Fruit fly (Drosophila melanogaster) S2 (cell line): Measurements from ENCODE around the gene CG32248.

ENCODE experiments used
- CG8478 ChIP-seq: fragments of >200 bp; optimal IDR thresholded peaks from 2 replicates; lab custom pipeline; 2018
- CTCF ChIP-seq, 2 experiments: fragments of >200 bp; optimal IDR thresholded peaks; 2 replicates each; lab custom pipeline; 2018

DNA sequence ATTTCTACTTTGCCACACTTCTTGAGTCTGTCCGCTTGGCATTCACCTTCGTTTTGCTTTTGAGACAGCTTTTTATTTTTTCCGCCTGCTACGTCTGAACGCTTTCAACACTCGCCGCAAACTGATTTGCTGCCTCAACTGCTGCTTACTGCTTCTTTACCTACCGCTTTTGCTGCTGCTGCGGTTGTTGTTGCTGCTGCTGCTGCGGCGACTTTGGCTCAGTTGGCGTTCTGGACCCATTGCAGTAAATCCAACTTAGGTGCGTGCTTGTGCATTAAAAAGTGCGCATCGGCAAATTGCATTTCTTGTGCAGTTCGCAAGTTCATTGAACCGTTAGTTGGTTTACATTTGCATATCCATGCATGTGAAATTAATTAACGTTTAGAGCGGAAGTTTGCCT lies 36.8 kb downstream of the CG32248 start, which contains the start of gene NT1:
- TF ChIP-seq CG8478 (lab: Kevin White, UChicago) (no peak), CTCF (optimal IDR thresholded peaks at IDR 0.05; lab: Kevin White, UChicago) (no peak)
